Fruit fly (Drosophila melanogaster) whole organism, embryonic: ENCODE data around the gene CG15155.

Experiments
- Atf3 ChIP-seq: fragments of 200-800 bp; sonication (Bioruptor generic); optimal IDR thresholded peaks from 3 replicates; lab custom pipeline; 2016; ENCODE audit warnings: missing biosample characterization, missing genetic modification characterization
- BEAF-32 ChIP-seq: fragments of 200-800 bp; sonication (Bioruptor generic); optimal IDR thresholded peaks from 3 replicates; lab custom pipeline; 2017; ENCODE audit warnings: missing biosample characterization, missing genetic modification characterization, mild to moderate bottlenecking, moderate library complexity, missing genetic modification reagents
- CG10654 ChIP-seq: fragments of 200-800 bp; sonication (Bioruptor generic); optimal IDR thresholded peaks from 2 replicates; lab custom pipeline; 2016; ENCODE audit warnings: missing biosample characterization, missing genetic modification characterization
- CG11093 ChIP-seq: fragments of 200-800 bp; sonication (Bioruptor generic); IDR thresholded peaks from 3 replicates; pipeline ENCODE4 v1.3.6; 2022; ENCODE audit warnings: missing biosample characterization, missing genetic modification characterization
- CG17802 ChIP-seq: fragments of 200-800 bp; sonication (Bioruptor generic); optimal IDR thresholded peaks from 2 replicates; lab custom pipeline; 2018; ENCODE audit warnings: missing biosample characterization, mild to moderate bottlenecking, missing genetic modification characterization, moderate library complexity
- CG18476 ChIP-seq: fragments of 200-800 bp; sonication (Bioruptor generic); optimal IDR thresholded peaks from 2 replicates; lab custom pipeline; 2016; ENCODE audit warnings: missing biosample characterization, mild to moderate bottlenecking, missing genetic modification characterization
- CG18764 ChIP-seq: fragments of 200-800 bp; sonication (Bioruptor generic); optimal IDR thresholded peaks from 3 replicates; lab custom pipeline; 2016; ENCODE audit warnings: missing biosample characterization, missing genetic modification characterization
- CG4424 ChIP-seq: fragments of 200-800 bp; sonication (Bioruptor generic); optimal IDR thresholded peaks from 3 replicates; lab custom pipeline; 2016; ENCODE audit warnings: missing biosample characterization, missing genetic modification characterization
- CG4617 ChIP-seq: fragments of 200-800 bp; sonication (Bioruptor generic); optimal IDR thresholded peaks from 3 replicates; lab custom pipeline; 2016; ENCODE audit warnings: missing biosample characterization, missing genetic modification characterization, borderline replicate concordance
- CG6175 ChIP-seq: fragments of 200-800 bp; sonication (Bioruptor generic); IDR thresholded peaks from 3 replicates; pipeline ENCODE4 v1.3.6; 2022; ENCODE audit warnings: missing biosample characterization, missing genetic modification characterization
- CG6854 ChIP-seq: fragments of 200-800 bp; sonication (Bioruptor generic); optimal IDR thresholded peaks from 3 replicates; lab custom pipeline; 2017; ENCODE audit warnings: missing biosample characterization, mild to moderate bottlenecking, missing genetic modification characterization
- CG7786 ChIP-seq: fragments of 200-800 bp; sonication (Bioruptor generic); optimal IDR thresholded peaks from 2 replicates; lab custom pipeline; 2016; ENCODE audit warnings: missing biosample characterization, missing genetic modification characterization
- CG8359 ChIP-seq: fragments of 200-800 bp; sonication (Bioruptor generic); optimal IDR thresholded peaks from 2 replicates; lab custom pipeline; 2017; ENCODE audit warnings: missing biosample characterization, mild to moderate bottlenecking, missing genetic modification characterization, borderline replicate concordance
- CrebB ChIP-seq: fragments of 200-800 bp; sonication (Bioruptor generic); optimal IDR thresholded peaks from 3 replicates; lab custom pipeline; 2018; ENCODE audit warnings: missing biosample characterization, mild to moderate bottlenecking, missing genetic modification characterization
- Dp ChIP-seq: fragments of 200-800 bp; sonication (Bioruptor generic); optimal IDR thresholded peaks from 2 replicates; lab custom pipeline; 2018; ENCODE audit warnings: missing biosample characterization, mild to moderate bottlenecking, missing genetic modification characterization, moderate library complexity
- HHEX ChIP-seq: fragments of 200-800 bp; sonication (Bioruptor generic); optimal IDR thresholded peaks from 3 replicates; lab custom pipeline; 2017; ENCODE audit warnings: missing biosample characterization, mild to moderate bottlenecking, missing genetic modification characterization, missing genetic modification reagents
- Hand ChIP-seq: fragments of 200-800 bp; sonication (Bioruptor generic); optimal IDR thresholded peaks from 2 replicates; lab custom pipeline; 2017; ENCODE audit warnings: mild to moderate bottlenecking, missing biosample characterization, missing genetic modification reagents, missing genetic modification characterization
- Hey ChIP-seq: fragments of 200-800 bp; sonication (Bioruptor generic); optimal IDR thresholded peaks from 3 replicates; lab custom pipeline; 2018; ENCODE audit warnings: missing biosample characterization, mild to moderate bottlenecking, missing genetic modification characterization
- Hmx ChIP-seq: fragments of 200-800 bp; sonication (Bioruptor generic); optimal IDR thresholded peaks from 2 replicates; lab custom pipeline; 2016; ENCODE audit warnings: missing biosample characterization, missing genetic modification characterization
- Hr3 ChIP-seq: fragments of 200-800 bp; sonication (Bioruptor generic); optimal IDR thresholded peaks from 3 replicates; lab custom pipeline; 2016; ENCODE audit warnings: missing biosample characterization, missing genetic modification characterization
- Hr78 ChIP-seq, 2 experiments: fragments of 200-800 bp in 1 of 2; fragments of >200 bp in 1 of 2; sonication (Bioruptor generic) in 1 of 2; optimal IDR thresholded peaks; 2 replicates each; lab custom pipeline; 2017 to 2019; ENCODE audit warnings: missing biosample characterization in 2 of 2, missing genetic modification characterization in 2 of 2, mild to moderate bottlenecking in 1 of 2, moderate library complexity in 1 of 2
- Nf-YC ChIP-seq: fragments of 200-800 bp; optimal IDR thresholded peaks from 3 replicates; lab custom pipeline; 2019; ENCODE audit warnings: missing biosample characterization, mild to moderate bottlenecking, missing genetic modification characterization, moderate library complexity
- Side ChIP-seq: fragments of 200-800 bp; sonication (Bioruptor generic); optimal IDR thresholded peaks from 2 replicates; lab custom pipeline; 2016; ENCODE audit warnings: missing biosample characterization, missing genetic modification characterization
- Usf ChIP-seq: fragments of 200-800 bp; sonication (Bioruptor generic); optimal IDR thresholded peaks from 2 replicates; lab custom pipeline; 2017; ENCODE audit warnings: missing genotype, missing biosample characterization, missing genetic modification characterization
- ash1 ChIP-seq: fragments of 200-800 bp; sonication (Bioruptor generic); optimal IDR thresholded peaks from 2 replicates; lab custom pipeline; 2018; ENCODE audit warnings: missing biosample characterization, mild to moderate bottlenecking, missing genetic modification characterization
- btn ChIP-seq: fragments of 200-800 bp; sonication (Bioruptor generic); optimal IDR thresholded peaks from 2 replicates; lab custom pipeline; 2016; ENCODE audit warnings: missing biosample characterization, missing genetic modification characterization
- cad ChIP-seq: fragments of >200 bp; optimal IDR thresholded peaks from 2 replicates; lab custom pipeline; 2017; ENCODE audit warnings: missing biosample characterization, missing genetic modification characterization
- cg ChIP-seq: fragments of 200-800 bp; sonication (Bioruptor generic); optimal IDR thresholded peaks from 3 replicates; lab custom pipeline; 2019; ENCODE audit warnings: missing biosample characterization, mild to moderate bottlenecking, missing genetic modification characterization, moderate library complexity
- dmrt11E ChIP-seq: fragments of 200-800 bp; sonication (Bioruptor generic); optimal IDR thresholded peaks from 3 replicates; lab custom pipeline; 2018; ENCODE audit warnings: missing biosample characterization, mild to moderate bottlenecking, missing genetic modification characterization, moderate library complexity
- dmrt99B ChIP-seq: fragments of 200-800 bp; sonication (Bioruptor generic); optimal IDR thresholded peaks from 2 replicates; lab custom pipeline; 2018; ENCODE audit warnings: missing biosample characterization, mild to moderate bottlenecking, missing genetic modification characterization, moderate library complexity
- eve ChIP-seq, 2 experiments: fragments of >200 bp; optimal IDR thresholded peaks; 2 replicates each; lab custom pipeline; 2017; ENCODE audit warnings: missing biosample characterization in 2 of 2, missing genetic modification characterization in 2 of 2
- gem ChIP-seq: fragments of 200-800 bp; sonication (Bioruptor generic); optimal IDR thresholded peaks from 2 replicates; lab custom pipeline; 2019; ENCODE audit warnings: missing biosample characterization, mild to moderate bottlenecking, missing genetic modification characterization, moderate library complexity
- gt ChIP-seq: fragments of 200-800 bp; sonication (Bioruptor generic); IDR thresholded peaks from 2 replicates; pipeline ENCODE4 v1.3.6; 2022; ENCODE audit warnings: missing biosample characterization, missing genetic modification characterization
- lab ChIP-seq: fragments of 200-800 bp; sonication (Bioruptor generic); optimal IDR thresholded peaks from 3 replicates; lab custom pipeline; 2017; ENCODE audit warnings: missing biosample characterization, missing genetic modification characterization, mild to moderate bottlenecking, moderate library complexity, missing genetic modification reagents
- lbe ChIP-seq: fragments of 200-800 bp; sonication (Bioruptor generic); optimal IDR thresholded peaks from 2 replicates; lab custom pipeline; 2016; ENCODE audit warnings: missing biosample characterization, mild to moderate bottlenecking, missing genetic modification characterization
- nmo ChIP-seq: fragments of 200-800 bp; sonication (Bioruptor generic); optimal IDR thresholded peaks from 2 replicates; lab custom pipeline; 2018; ENCODE audit warnings: missing biosample characterization, mild to moderate bottlenecking, missing genetic modification characterization, moderate library complexity
- oc ChIP-seq: fragments of 200-800 bp; sonication (Bioruptor generic); optimal IDR thresholded peaks from 2 replicates; lab custom pipeline; 2018; ENCODE audit warnings: missing biosample characterization, mild to moderate bottlenecking, missing genetic modification characterization, moderate library complexity
- odd ChIP-seq: fragments of 200-800 bp; sonication (Bioruptor generic); optimal IDR thresholded peaks from 2 replicates; lab custom pipeline; 2017; ENCODE audit warnings: missing biosample characterization, mild to moderate bottlenecking, missing genetic modification characterization
- otp ChIP-seq: fragments of 200-800 bp; sonication (Bioruptor generic); IDR thresholded peaks from 3 replicates; pipeline ENCODE4, ENCODE4 v1.3.6; 2022; ENCODE audit warnings: missing biosample characterization, missing genetic modification characterization
- p53 ChIP-seq: fragments of 200-800 bp; sonication (Bioruptor generic); optimal IDR thresholded peaks from 2 replicates; lab custom pipeline; 2016; ENCODE audit warnings: missing biosample characterization, missing genetic modification characterization
- peb ChIP-seq: fragments of 200-800 bp; sonication (Bioruptor generic); IDR thresholded peaks from 2 replicates; pipeline ENCODE4 v1.3.6; 2022; ENCODE audit warnings: missing biosample characterization, missing genetic modification characterization
- pzg ChIP-seq: fragments of 200-800 bp; sonication (Bioruptor generic); optimal IDR thresholded peaks from 3 replicates; lab custom pipeline; 2018; ENCODE audit warnings: missing biosample characterization, mild to moderate bottlenecking, missing genetic modification characterization, moderate library complexity
- repo ChIP-seq: fragments of 200-800 bp; sonication (Bioruptor generic); optimal IDR thresholded peaks from 2 replicates; lab custom pipeline; 2016; ENCODE audit warnings: missing biosample characterization, missing genetic modification characterization
- sc ChIP-seq, 3 experiments: fragments of >200 bp in 2 of 3; fragments of 200-800 bp in 1 of 3; sonication (Bioruptor generic) in 1 of 3; optimal IDR thresholded peaks; 2 replicates in 2 of 3; 3 replicates in 1 of 3; lab custom pipeline; 2017; ENCODE audit warnings: mild to moderate bottlenecking in 1 of 3, missing biosample characterization in 1 of 3, missing genetic modification characterization in 1 of 3, missing genetic modification reagents in 1 of 3
- scrt ChIP-seq: fragments of 200-800 bp; sonication (Bioruptor generic); optimal IDR thresholded peaks from 2 replicates; lab custom pipeline; 2018; ENCODE audit warnings: missing biosample characterization, mild to moderate bottlenecking, missing genetic modification characterization, moderate library complexity
- sna ChIP-seq: fragments of 200-800 bp; sonication (Bioruptor generic); IDR thresholded peaks from 2 replicates; pipeline ENCODE4 v1.3.6; 2022; ENCODE audit warnings: missing biosample characterization, missing genetic modification characterization; ENCODE audit not compliant: partially characterized antibody
- tap ChIP-seq: fragments of 200-800 bp; optimal IDR thresholded peaks from 3 replicates; lab custom pipeline; 2019; ENCODE audit warnings: missing biosample characterization, mild to moderate bottlenecking, missing genetic modification characterization, moderate library complexity
- z ChIP-seq: fragments of 200-800 bp; sonication (Bioruptor generic); IDR thresholded peaks from 3 replicates; pipeline ENCODE4 v1.3.6; 2022; ENCODE audit warnings: missing biosample characterization, missing genetic modification characterization

CG15155 gene

dm6 chr2L:18184648-18185243 is 30.1 kb downstream of the CG15155 start, which contains the start of gene Ptp36E (continued):
- TF ChIP-seq odd (GFP tag; lab: Kevin White, UChicago): peak; percentile 49
- TF ChIP-seq CG4424: peak; percentile 85
- TF ChIP-seq btn (GFP tag; lab: Kevin White, UChicago): no peak
- TF ChIP-seq CG18764 (GFP tag; lab: Kevin White, UChicago): peak; percentile 68
- no peak for TF ChIP-seq cad
- TF ChIP-seq Nf-YC: peak; percentile 78
- no peak for TF ChIP-seq sna
- no peak for TF ChIP-seq Hmx
- TF ChIP-seq p53 (GFP tag; lab: Kevin White, UChicago): no peak
- peak; percentile 71 for TF ChIP-seq Usf (GFP tag; lab: Kevin White, UChicago)
- TF ChIP-seq CrebB (tag; lab: Kevin White, UChicago): peak; percentile 46
- TF ChIP-seq CG18476 (GFP tag; lab: Kevin White, UChicago): no peak
- TF ChIP-seq tap: peak; percentile 73
- TF ChIP-seq Hr3 (GFP tag; lab: Kevin White, UChicago): peak; percentile 71
- no peak for TF ChIP-seq oc (tag; lab: Kevin White, UChicago)
- peak; percentile 32 for TF ChIP-seq CG4617
- TF ChIP-seq CG8359: peak; percentile 49
- TF ChIP-seq otp (GFP tag; lab: Robert Waterston, UW): peak; percentile 58; the same call in 2 of the 3 replicates
- TF ChIP-seq CG10654 (GFP tag; lab: Kevin White, UChicago): peak; percentile 56
- no peak for TF ChIP-seq repo
- 0 out of 3 replicates have a peak, but pooled peaks have one; percentile 55 for TF ChIP-seq CG6175 (GFP tag; lab: Robert Waterston, UW)
- no peak for TF ChIP-seq lbe (GFP tag; lab: Kevin White, UChicago)
- peak; percentile 83 for TF ChIP-seq CG6854 (GFP tag; lab: Kevin White, UChicago)
- TF ChIP-seq lab: peak; percentile 92
- peak; percentile 17 for TF ChIP-seq CG17802
- no peak for TF ChIP-seq cg
- no peak for TF ChIP-seq pzg (GFP tag; lab: Kevin White, UChicago)
- peak; percentile 77 for TF ChIP-seq nmo (GFP tag; lab: Kevin White, UChicago)
- peak; percentile 61; the same call in 1 of the 2 replicates for TF ChIP-seq peb (GFP tag; lab: Robert Waterston, UW)
- TF ChIP-seq HHEX (GFP tag; lab: Kevin White, UChicago): peak; percentile 87
- peak; percentile 76 for TF ChIP-seq CG11093 (GFP tag; lab: Robert Waterston, UW)
- TF ChIP-seq sc (optimal IDR thresholded peaks at IDR 0.05; lab: Kevin White, UChicago): no peak
- TF ChIP-seq sc (GFP tag; optimal IDR thresholded peaks at IDR 0.05; lab: Kevin White, UChicago): peak; percentile 69
- TF ChIP-seq eve (GFP tag; optimal IDR thresholded peaks at IDR 0.05; lab: Kevin White, UChicago): peak in 1 of 2 experiments; percentile 83
- peak; percentile 33 for TF ChIP-seq CG7786 (GFP tag; lab: Kevin White, UChicago)
- no peak for TF ChIP-seq Atf3 (GFP tag; lab: Kevin White, UChicago)
- TF ChIP-seq z (GFP tag; lab: Robert Waterston, UW): no peak
- TF ChIP-seq Hand (GFP tag; lab: Kevin White, UChicago): peak; percentile 87
- TF ChIP-seq Dp: no peak
- TF ChIP-seq scrt (GFP tag; lab: Kevin White, UChicago): peak; percentile 77
- peak; percentile 92 for TF ChIP-seq dmrt99B (tag; lab: Kevin White, UChicago)
- TF ChIP-seq Hr78 (GFP tag; optimal IDR thresholded peaks at IDR 0.05; lab: Kevin White, UChicago): no peak
- TF ChIP-seq gt (GFP tag; lab: Robert Waterston, UW): 0 out of 2 replicates have a peak, but pooled peaks have one; percentile 38
- TF ChIP-seq dmrt11E (tag; lab: Kevin White, UChicago): no peak
- peak; percentile 18 for TF ChIP-seq Side (GFP tag; lab: Kevin White, UChicago)
- TF ChIP-seq ash1 (GFP tag; lab: Kevin White, UChicago): no peak
- peak; percentile 94 for TF ChIP-seq gem (tag; lab: Kevin White, UChicago)
- no peak for TF ChIP-seq BEAF-32 (GFP tag; lab: Kevin White, UChicago)
- no peak for TF ChIP-seq Hey (tag; lab: Kevin White, UChicago)
